Worm (Caenorhabditis elegans): ENCODE measurements around the gene col-44.
A peak's percentile ranks its signal among the peaks of the same experiment; 100 is the strongest.

DNA sequence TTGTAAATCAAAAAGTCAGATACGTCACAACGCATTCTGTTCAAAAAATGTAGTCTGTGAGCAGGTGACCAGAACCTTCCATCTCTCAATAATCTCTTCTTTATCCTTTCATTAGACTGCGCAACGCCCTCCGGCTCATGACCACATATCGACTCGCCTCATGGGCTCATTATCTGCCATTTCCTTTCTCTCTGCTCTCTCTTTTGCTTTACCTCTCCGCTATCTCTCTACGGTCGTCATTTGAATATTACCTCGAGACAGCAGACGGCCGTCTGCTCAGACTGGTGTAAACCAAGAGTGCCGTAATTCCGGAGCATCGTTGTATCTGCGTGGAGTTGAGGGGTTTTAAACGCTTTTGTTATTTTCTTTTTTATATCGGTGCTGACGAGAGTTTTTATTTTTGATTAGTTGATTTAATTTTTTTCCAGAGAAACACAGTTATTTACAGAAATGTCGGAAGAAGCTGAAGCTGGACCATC is 6.8 kb downstream of the col-44 start, which contains the start of gene bra-1:
- TF ChIP-seq peb-1 (tag; optimal IDR thresholded peaks at IDR 0.05) (no peak), nhr-237 (tag; optimal IDR thresholded peaks at IDR 0.05) (no peak), crh-2 (tag; optimal IDR thresholded peaks at IDR 0.05) (peak; percentile 74), aly-2 (tag; optimal IDR thresholded peaks at IDR 0.05) (no peak), unc-39 (tag; optimal IDR thresholded peaks at IDR 0.05) (no peak), lin-13 (GFP tag; optimal IDR thresholded peaks at IDR 0.05) (peak; percentile 39), lin-39 (tag; optimal IDR thresholded peaks at IDR 0.05) (no peak), unc-62 (GFP tag; optimal IDR thresholded peaks at IDR 0.05) (no peak), mab-5 (tag; optimal IDR thresholded peaks at IDR 0.05) (no peak), mdl-1 (tag; optimal IDR thresholded peaks at IDR 0.05) (no peak), elt-3 (tag; optimal IDR thresholded peaks at IDR 0.05) (no peak), ztf-11 (tag; optimal IDR thresholded peaks at IDR 0.05) (no peak), snpc-4 (tag; optimal IDR thresholded peaks at IDR 0.05) (no peak), ama-1 (optimal IDR thresholded peaks at IDR 0.05) (no peak)

Measured in whole organism, L2 larva.